Worm (Caenorhabditis elegans) whole organism, mixed stage, embryonic: ENCODE measurements around the gene mct-4.
A peak's percentile ranks its signal among the peaks of the same experiment; 100 is the strongest.

Experiments used
- M03D4.4 ChIP-seq: sonication (generic microtip); optimal IDR thresholded peaks from 2 replicates; lab custom pipeline; 2017; ENCODE audit warnings: mild to moderate bottlenecking, missing genetic modification characterization, missing compliant biosample characterization
- bed-3 ChIP-seq: fragments of 200-800 bp; sonication (Bioruptor generic); optimal IDR thresholded peaks from 3 replicates; lab custom pipeline; 2018; ENCODE audit warnings: mild to moderate bottlenecking, missing genetic modification characterization, moderate library complexity, missing compliant biosample characterization
- blmp-1 ChIP-seq: fragments of 150-350 bp; optimal IDR thresholded peaks from 2 replicates; lab custom pipeline; 2014; ENCODE audit warnings: missing biosample characterization, missing genetic modification characterization
- ceh-39 ChIP-seq: fragments of 150-350 bp; optimal IDR thresholded peaks from 2 replicates; lab custom pipeline; 2014; ENCODE audit warnings: missing biosample characterization, missing genetic modification characterization
- ceh-43 ChIP-seq: fragments of 200-800 bp; sonication (Bioruptor generic); optimal IDR thresholded peaks from 2 replicates; lab custom pipeline; 2018; ENCODE audit warnings: mild to moderate bottlenecking, missing genetic modification characterization, moderate library complexity, missing compliant biosample characterization
- ceh-83 ChIP-seq: fragments of 200-800 bp; sonication (Bioruptor generic); optimal IDR thresholded peaks from 2 replicates; lab custom pipeline; 2018; ENCODE audit warnings: mild to moderate bottlenecking, missing genetic modification characterization, missing compliant biosample characterization
- ces-1 ChIP-seq: fragments of 150-350 bp; optimal IDR thresholded peaks from 2 replicates; lab custom pipeline; 2014; ENCODE audit warnings: missing biosample characterization, missing genetic modification reagents, missing genetic modification characterization
- drap-1 ChIP-seq: fragments of 200-800 bp; sonication (Bioruptor generic); optimal IDR thresholded peaks from 3 replicates; lab custom pipeline; 2018; ENCODE audit warnings: mild to moderate bottlenecking, missing genetic modification characterization, missing compliant biosample characterization
- elt-1 ChIP-seq: sonication (generic microtip); optimal IDR thresholded peaks from 2 replicates; lab custom pipeline; 2017; ENCODE audit warnings: missing genetic modification characterization, mild to moderate bottlenecking, missing compliant biosample characterization, antibody characterized with exemption, moderate library complexity, borderline replicate concordance; ENCODE audit not compliant: insufficient read depth
- elt-3 ChIP-seq: fragments of 150-350 bp; optimal IDR thresholded peaks from 2 replicates; lab custom pipeline; 2014; ENCODE audit warnings: missing biosample characterization, missing genetic modification characterization
- flh-1 ChIP-seq: fragments of 200-800 bp; sonication (Bioruptor generic); optimal IDR thresholded peaks from 2 replicates; lab custom pipeline; 2018; ENCODE audit warnings: mild to moderate bottlenecking, missing genetic modification characterization, moderate library complexity, missing compliant biosample characterization
- ham-2 ChIP-seq: fragments of 200-800 bp; sonication (Bioruptor generic); optimal IDR thresholded peaks from 2 replicates; lab custom pipeline; 2018; ENCODE audit warnings: mild to moderate bottlenecking, missing genetic modification characterization, missing compliant biosample characterization
- lin-13 ChIP-seq: fragments of 150-350 bp; optimal IDR thresholded peaks from 2 replicates; lab custom pipeline; 2014; ENCODE audit warnings: missing biosample characterization, missing genetic modification characterization
- mep-1 ChIP-seq: fragments of 150-350 bp; optimal IDR thresholded peaks from 2 replicates; lab custom pipeline; 2017; ENCODE audit warnings: missing biosample characterization, missing genetic modification reagents, missing genetic modification characterization, inconsistent platforms
- mls-2 ChIP-seq: sonication (generic microtip); optimal IDR thresholded peaks from 2 replicates; lab custom pipeline; 2016; ENCODE audit warnings: mild to moderate bottlenecking, missing genetic modification characterization, moderate library complexity, missing compliant biosample characterization
- nhr-12 ChIP-seq: fragments of 150-350 bp; optimal IDR thresholded peaks from 2 replicates; lab custom pipeline; 2014; ENCODE audit warnings: missing biosample characterization, missing genetic modification characterization
- nhr-2 ChIP-seq: fragments of 150-350 bp; optimal IDR thresholded peaks from 2 replicates; lab custom pipeline; 2014; ENCODE audit warnings: missing biosample characterization, missing genetic modification characterization
- nhr-237 ChIP-seq: fragments of 150-350 bp; optimal IDR thresholded peaks from 2 replicates; lab custom pipeline; 2014; ENCODE audit warnings: missing biosample characterization, missing genetic modification characterization
- nhr-28 ChIP-seq: fragments of 150-350 bp; optimal IDR thresholded peaks from 2 replicates; lab custom pipeline; 2014; ENCODE audit warnings: missing biosample characterization, missing genetic modification characterization
- nhr-76 ChIP-seq: sonication (generic microtip); optimal IDR thresholded peaks from 2 replicates; lab custom pipeline; 2017; ENCODE audit warnings: missing biosample characterization, missing genetic modification characterization
- pha-4 ChIP-seq: fragments of 150-350 bp; optimal IDR thresholded peaks from 2 replicates; lab custom pipeline; 2018; ENCODE audit warnings: missing biosample characterization, missing genetic modification reagents, missing genetic modification characterization
- snpc-4 ChIP-seq: fragments of 150-350 bp; optimal IDR thresholded peaks from 2 replicates; lab custom pipeline; 2014; ENCODE audit warnings: missing biosample characterization, missing genetic modification characterization
- sptf-1 ChIP-seq: sonication (generic microtip); optimal IDR thresholded peaks from 2 replicates; lab custom pipeline; 2017; ENCODE audit warnings: mild to moderate bottlenecking, missing genetic modification characterization, moderate library complexity, missing compliant biosample characterization
- tbx-8 ChIP-seq: fragments of 200-800 bp; sonication (Bioruptor generic); optimal IDR thresholded peaks from 2 replicates; lab custom pipeline; 2018; ENCODE audit warnings: mild to moderate bottlenecking, missing genetic modification characterization, moderate library complexity, missing compliant biosample characterization
- unc-120 ChIP-seq: sonication (generic microtip); optimal IDR thresholded peaks from 2 replicates; lab custom pipeline; 2017; ENCODE audit warnings: missing genetic modification characterization, missing compliant biosample characterization; ENCODE audit not compliant: poor library complexity, severe bottlenecking
- unc-39 ChIP-seq: fragments of 150-350 bp; optimal IDR thresholded peaks from 2 replicates; lab custom pipeline; 2014; ENCODE audit warnings: missing biosample characterization, missing genetic modification characterization
- unc-62 ChIP-seq: fragments of 150-350 bp; optimal IDR thresholded peaks from 2 replicates; lab custom pipeline; 2014; ENCODE audit warnings: missing biosample characterization, missing genetic modification reagents, missing genetic modification characterization
- zip-8 ChIP-seq: fragments of 150-350 bp; optimal IDR thresholded peaks from 2 replicates; lab custom pipeline; 2014; ENCODE audit warnings: missing biosample characterization, missing genetic modification characterization
- ztf-11 ChIP-seq: fragments of 150-350 bp; optimal IDR thresholded peaks from 2 replicates; lab custom pipeline; 2014; ENCODE audit warnings: missing biosample characterization, missing genetic modification characterization

The mct-4 gene

ce11 chrX:4890159-4890558 is 39.4 kb downstream of the mct-4 start, which contains the start of gene T07F12.2:
Gene T07F12.2, plus strand, starts transcription at chrX:4890245.
- TF ChIP-seq ces-1 (peak; percentile 91), bed-3 (GFP tag; lab: Kevin White, UChicago) (no peak), unc-62 (GFP tag; lab: Kevin White, UChicago) (no peak), pha-4 (tag; lab: Kevin White, UChicago) (no peak), mls-2 (tag; lab: Kevin White, UChicago) (peak; percentile 27), ztf-11 (tag; lab: Kevin White, UChicago) (no peak), blmp-1 (tag; lab: Kevin White, UChicago) (no peak), elt-3 (no peak), ham-2 (GFP tag; lab: Kevin White, UChicago) (peak; percentile 34), nhr-237 (tag; lab: Kevin White, UChicago) (no peak), M03D4.4 (tag; lab: Kevin White, UChicago) (no peak), nhr-12 (tag; lab: Kevin White, UChicago) (no peak), mep-1 (peak; percentile 41), flh-1 (GFP tag; lab: Kevin White, UChicago) (no peak), snpc-4 (tag; lab: Kevin White, UChicago) (no peak), zip-8 (tag; lab: Kevin White, UChicago) (no peak), nhr-28 (tag; lab: Kevin White, UChicago) (no peak), sptf-1 (tag; lab: Kevin White, UChicago) (no peak), unc-120 (peak; percentile 26), ceh-39 (tag; lab: Kevin White, UChicago) (no peak), lin-13 (tag; lab: Kevin White, UChicago) (peak; percentile 0), ceh-43 (GFP tag; lab: Kevin White, UChicago) (no peak), nhr-76 (tag; lab: Kevin White, UChicago) (no peak)
- TF ChIP-seq, all 35 proteins: peak for 6

ce11 chrX:4885651-4886050 is 43.9 kb downstream of the mct-4 start, which contains the start of gene arrd-23:
Gene arrd-23, plus strand, starts transcription at chrX:4885951.
- TF ChIP-seq nhr-2 (tag; lab: Kevin White, UChicago) (no peak), M03D4.4 (tag; lab: Kevin White, UChicago) (no peak), tbx-8 (GFP tag; lab: Kevin White, UChicago) (no peak), ces-1 (no peak), nhr-28 (tag; lab: Kevin White, UChicago) (no peak)

- TF ChIP-seq ces-1, result peak; percentile 17
- no peak for TF ChIP-seq bed-3 (GFP tag; lab: Kevin White, UChicago)
- peak; percentile 41 for TF ChIP-seq mls-2 (tag; lab: Kevin White, UChicago)
- TF ChIP-seq ceh-43 (GFP tag; lab: Kevin White, UChicago), result no peak
- TF ChIP-seq nhr-2 (tag; lab: Kevin White, UChicago), result peak; percentile 30
- peak; percentile 0 for TF ChIP-seq sptf-1 (tag; lab: Kevin White, UChicago)
Observed at ce11 chrX:4881310-4881709, 48.2 kb downstream of the mct-4 start.

ce11 chrX:4879998-4880397 is 49.6 kb downstream of the mct-4 start:
- no peak for TF ChIP-seq pha-4 (tag; lab: Kevin White, UChicago)
- no peak for TF ChIP-seq nhr-237 (tag; lab: Kevin White, UChicago)
- TF ChIP-seq ceh-83 (GFP tag; lab: Kevin White, UChicago), result no peak
- TF ChIP-seq unc-62 (GFP tag; lab: Kevin White, UChicago), result no peak
- no peak for TF ChIP-seq lin-13 (tag; lab: Kevin White, UChicago)
- TF ChIP-seq ceh-43 (GFP tag; lab: Kevin White, UChicago), result no peak
- TF ChIP-seq tbx-8 (GFP tag; lab: Kevin White, UChicago), result no peak
- TF ChIP-seq unc-39 (tag; lab: Kevin White, UChicago), result no peak
- no peak for TF ChIP-seq ztf-11 (tag; lab: Kevin White, UChicago)
- TF ChIP-seq zip-8 (tag; lab: Kevin White, UChicago), result no peak
- TF ChIP-seq elt-1 (tag; lab: Kevin White, UChicago), result no peak
- no peak for TF ChIP-seq ham-2 (GFP tag; lab: Kevin White, UChicago)
- TF ChIP-seq nhr-28 (tag; lab: Kevin White, UChicago), result no peak

- no peak for TF ChIP-seq blmp-1 (tag; lab: Kevin White, UChicago)
- no peak for TF ChIP-seq unc-120
- TF ChIP-seq mls-2 (tag; lab: Kevin White, UChicago), result no peak
- no peak for TF ChIP-seq elt-3
- no peak for TF ChIP-seq ces-1
- TF ChIP-seq pha-4 (tag; lab: Kevin White, UChicago), result no peak
- TF ChIP-seq flh-1 (GFP tag; lab: Kevin White, UChicago), result no peak
- TF ChIP-seq ceh-39 (tag; lab: Kevin White, UChicago), result no peak
- TF ChIP-seq ceh-43 (GFP tag; lab: Kevin White, UChicago), result no peak
- no peak for TF ChIP-seq lin-13 (tag; lab: Kevin White, UChicago)
- no peak for TF ChIP-seq unc-62 (GFP tag; lab: Kevin White, UChicago)
- TF ChIP-seq drap-1 (GFP tag; lab: Kevin White, UChicago), result no peak
- TF ChIP-seq elt-1 (tag; lab: Kevin White, UChicago), result no peak
- TF ChIP-seq, all 35 proteins: peak for 0
Observed at ce11 chrX:4876904-4877303, 52.7 kb downstream of the mct-4 start, which contains the start of gene tsp-14. Gene tsp-14, minus strand, starts transcription at chrX:4876965.
